Worm (Caenorhabditis elegans) whole organism, L2 larva: ENCODE measurements around the gene enee-1.

Experiments
- ZK546.5 ChIP-seq: sonication (generic microtip); optimal IDR thresholded peaks from 2 replicates; lab custom pipeline; 2017; ENCODE audit warnings: missing biosample characterization, missing genetic modification characterization
- ama-1 ChIP-seq: fragments of 150-350 bp; optimal IDR thresholded peaks from 2 replicates; lab custom pipeline; 2018; ENCODE audit warnings: inconsistent platforms
- ceh-82 ChIP-seq: fragments of 150-350 bp; optimal IDR thresholded peaks from 2 replicates; lab custom pipeline; 2014; ENCODE audit warnings: missing biosample characterization, missing genetic modification characterization
- egl-27 ChIP-seq: sonication (generic microtip); optimal IDR thresholded peaks from 3 replicates; lab custom pipeline; 2017; ENCODE audit warnings: missing biosample characterization, missing genetic modification reagents, missing genetic modification characterization
- lsy-2 ChIP-seq, 2 experiments: fragments of 150-350 bp in 1 of 2; sonication (generic microtip) in 1 of 2; optimal IDR thresholded peaks; 2 replicates each; lab custom pipeline; 2014 to 2017; ENCODE audit warnings: missing biosample characterization in 2 of 2, missing genetic modification characterization in 2 of 2
- mbf-1 ChIP-seq: sonication (generic microtip); optimal IDR thresholded peaks from 2 replicates; lab custom pipeline; 2017; ENCODE audit warnings: missing biosample characterization, missing genetic modification characterization
- nhr-11 ChIP-seq: fragments of 150-350 bp; optimal IDR thresholded peaks from 2 replicates; lab custom pipeline; 2014; ENCODE audit warnings: missing biosample characterization, missing genetic modification characterization
- skn-1 ChIP-seq: sonication (generic microtip); optimal IDR thresholded peaks from 2 replicates; lab custom pipeline; 2017; ENCODE audit warnings: missing biosample characterization, missing genetic modification characterization
- unc-62 ChIP-seq: fragments of 150-350 bp; optimal IDR thresholded peaks from 2 replicates; lab custom pipeline; 2014; ENCODE audit warnings: missing biosample characterization, missing genetic modification reagents, missing genetic modification characterization
- ztf-4 ChIP-seq: fragments of 150-350 bp; optimal IDR thresholded peaks from 2 replicates; lab custom pipeline; 2014; ENCODE audit warnings: missing biosample characterization, missing genetic modification characterization

DNA sequence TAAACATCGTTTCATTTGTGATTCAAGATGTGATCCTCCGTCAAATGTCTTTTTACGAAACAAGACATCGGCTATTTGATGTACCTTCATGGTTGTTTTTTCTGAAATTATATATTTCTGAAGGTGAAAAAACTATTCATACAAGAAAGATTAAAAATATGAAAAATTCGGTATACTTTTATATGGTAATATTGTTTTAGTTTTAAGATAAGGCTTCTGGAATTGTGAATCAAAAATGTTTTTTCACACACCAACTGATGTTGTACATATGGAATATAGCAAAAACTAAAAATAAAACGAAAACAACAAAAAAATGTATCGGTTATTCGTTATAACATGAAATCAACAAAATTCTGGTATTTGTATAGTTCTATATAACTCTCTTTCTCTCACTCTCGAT lies 12.7 kb downstream of the enee-1 start, which contains the start of gene F23F1.6:
- no peak for TF ChIP-seq mbf-1 (tag; lab: Kevin White, UChicago)
- TF ChIP-seq ZK546.5 (tag; lab: Kevin White, UChicago) = no peak
- no peak for TF ChIP-seq ceh-82
- no peak for TF ChIP-seq skn-1
- no peak for TF ChIP-seq nhr-11 (tag; lab: Kevin White, UChicago)
- TF ChIP-seq unc-62 (GFP tag; lab: Kevin White, UChicago) = no peak
- no peak for TF ChIP-seq ama-1 (lab: Kevin White, UChicago)
- TF ChIP-seq lsy-2 (tag; optimal IDR thresholded peaks at IDR 0.05; lab: Kevin White, UChicago) = no peak
- no peak for TF ChIP-seq ztf-4
- no peak for TF ChIP-seq egl-27 (tag; lab: Kevin White, UChicago)
